Worm (Caenorhabditis elegans): ENCODE results near the gene str-86.

Gene str-86

DNA sequence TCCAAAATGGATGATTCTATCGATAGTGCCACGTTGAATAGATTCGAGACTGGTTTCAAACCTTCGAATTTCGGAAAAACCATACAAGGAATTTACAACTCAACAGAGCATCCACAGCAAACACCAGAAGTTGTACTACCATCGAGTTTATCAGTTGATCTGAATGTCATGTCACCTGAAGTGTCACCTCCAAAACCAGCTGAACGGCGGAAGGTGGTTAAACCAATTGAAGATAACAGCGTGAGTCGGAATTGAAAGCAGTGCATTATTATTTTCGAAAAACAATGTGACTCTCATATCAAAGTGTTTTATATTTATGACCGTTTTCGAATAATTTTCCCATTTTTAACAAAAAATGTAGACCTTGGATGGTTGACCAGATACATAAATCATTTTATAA is 34.5 kb downstream of the str-86 start:
- no peak for TF ChIP-seq cog-1 (tag; optimal IDR thresholded peaks at IDR 0.05)
- no peak for TF ChIP-seq ref-1 (GFP tag; conservative IDR thresholded peaks at IDR 0.05)
- TF ChIP-seq klf-2 (GFP tag; conservative IDR thresholded peaks at IDR 0.05): no peak
- no peak for TF ChIP-seq tab-1 (GFP tag; IDR thresholded peaks at IDR 0.05)
- no peak for TF ChIP-seq flt-1 (GFP tag; IDR thresholded peaks at IDR 0.05)
- no peak for TF ChIP-seq med-1 (GFP tag; optimal IDR thresholded peaks at IDR 0.05; ENCODE audit: insufficient read depth)
- TF ChIP-seq ztf-29 (GFP tag; IDR thresholded peaks at IDR 0.05): no peak
- TF ChIP-seq T22C8.4 (GFP tag; IDR thresholded peaks at IDR 0.05): no peak
- no peak for TF ChIP-seq ztf-23 (GFP tag; IDR thresholded peaks at IDR 0.05)

DNA sequence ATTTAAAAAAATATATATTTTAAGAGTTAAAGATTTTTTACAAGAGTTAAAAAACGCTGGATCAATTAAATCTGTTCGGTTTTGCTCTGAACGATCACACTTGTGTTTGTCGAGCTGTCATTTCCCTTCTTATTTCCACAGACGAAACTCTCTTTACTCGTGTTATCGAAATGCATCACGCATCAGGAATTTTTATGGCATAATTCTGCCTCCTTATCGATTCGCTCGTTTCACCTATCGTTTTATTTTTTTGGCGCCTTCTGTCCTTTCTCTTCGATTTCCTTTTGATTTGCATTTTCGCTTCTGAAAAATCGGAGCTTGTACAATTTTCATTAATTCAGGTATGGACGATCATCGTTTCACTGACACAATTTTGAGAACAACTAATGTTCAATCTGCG is 35.1 kb downstream of the str-86 start:
- no peak for TF ChIP-seq tab-1 (GFP tag; IDR thresholded peaks at IDR 0.05)
- no peak for TF ChIP-seq flt-1 (GFP tag; IDR thresholded peaks at IDR 0.05)
- no peak for TF ChIP-seq ref-1 (GFP tag; conservative IDR thresholded peaks at IDR 0.05)
- no peak for TF ChIP-seq klf-2 (GFP tag; conservative IDR thresholded peaks at IDR 0.05)
- no peak for TF ChIP-seq med-1 (GFP tag; optimal IDR thresholded peaks at IDR 0.05; ENCODE audit: insufficient read depth)
- TF ChIP-seq T22C8.4 (GFP tag; IDR thresholded peaks at IDR 0.05): no peak
- no peak for TF ChIP-seq ztf-29 (GFP tag; IDR thresholded peaks at IDR 0.05)
- no peak for TF ChIP-seq ztf-23 (GFP tag; IDR thresholded peaks at IDR 0.05)
- no peak for TF ChIP-seq cog-1 (tag; optimal IDR thresholded peaks at IDR 0.05)

DNA sequence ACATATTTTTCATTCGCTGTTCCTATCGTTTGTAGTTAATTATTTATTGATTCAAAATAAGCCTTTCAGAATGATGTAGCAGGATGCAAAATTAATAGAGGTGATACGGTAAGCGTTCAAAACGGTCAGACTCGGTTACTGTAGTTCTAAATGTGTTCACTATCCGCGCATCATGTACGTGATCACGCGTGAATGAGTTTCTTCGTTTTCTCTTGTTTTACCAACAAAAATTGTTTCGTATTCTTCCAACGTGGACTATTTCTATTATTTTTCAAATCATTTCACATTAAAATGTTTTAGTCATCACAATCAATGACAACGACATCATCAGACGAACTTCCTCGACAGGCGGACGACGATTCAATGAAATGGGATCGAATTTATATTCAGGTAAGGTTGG is 36.0 kb downstream of the str-86 start, which contains the start of gene gck-1:
gck-1 (plus strand) TSS at position 301 of the 400 bp plus-strand sequence.
- TF ChIP-seq klf-2 (GFP tag; conservative IDR thresholded peaks at IDR 0.05): no peak
- no peak for TF ChIP-seq ztf-29 (GFP tag; IDR thresholded peaks at IDR 0.05)
- no peak for TF ChIP-seq cog-1 (tag; optimal IDR thresholded peaks at IDR 0.05)
- no peak for TF ChIP-seq ref-1 (GFP tag; conservative IDR thresholded peaks at IDR 0.05)
- TF ChIP-seq flt-1 (GFP tag; IDR thresholded peaks at IDR 0.05): no peak
- TF ChIP-seq ztf-23 (GFP tag; IDR thresholded peaks at IDR 0.05): no peak
- no peak for TF ChIP-seq tab-1 (GFP tag; IDR thresholded peaks at IDR 0.05)
- no peak for TF ChIP-seq med-1 (GFP tag; optimal IDR thresholded peaks at IDR 0.05; ENCODE audit: insufficient read depth)
- no peak for TF ChIP-seq T22C8.4 (GFP tag; IDR thresholded peaks at IDR 0.05)

DNA sequence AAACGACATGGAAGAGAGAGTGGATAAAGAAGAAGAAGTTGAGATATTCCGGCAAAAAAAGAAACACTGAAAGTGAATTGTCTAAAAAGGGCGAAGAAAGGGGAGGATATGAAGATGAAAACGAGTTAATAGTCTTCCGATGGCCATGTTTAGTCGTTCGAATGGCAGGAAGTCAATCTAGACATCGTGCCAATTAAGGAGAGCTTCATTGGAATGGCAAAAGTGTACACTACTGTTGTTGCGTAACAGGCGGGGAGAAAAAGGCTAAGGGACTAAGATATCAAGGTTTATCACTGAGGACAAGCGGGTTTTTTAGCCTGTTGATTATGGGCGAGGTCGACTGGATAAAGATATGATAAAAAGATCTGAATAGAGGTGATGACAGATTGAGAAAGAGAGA is 37.4 kb downstream of the str-86 start:
- TF ChIP-seq klf-2 (GFP tag; conservative IDR thresholded peaks at IDR 0.05): no peak
- no peak for TF ChIP-seq ztf-23 (GFP tag; IDR thresholded peaks at IDR 0.05)
- TF ChIP-seq T22C8.4 (GFP tag; IDR thresholded peaks at IDR 0.05): no peak
- no peak for TF ChIP-seq med-1 (GFP tag; optimal IDR thresholded peaks at IDR 0.05; ENCODE audit: insufficient read depth)
- TF ChIP-seq tab-1 (GFP tag; IDR thresholded peaks at IDR 0.05): no peak
- TF ChIP-seq ztf-29 (GFP tag; IDR thresholded peaks at IDR 0.05): no peak
- no peak for TF ChIP-seq cog-1 (tag; optimal IDR thresholded peaks at IDR 0.05)
- no peak for TF ChIP-seq ref-1 (GFP tag; conservative IDR thresholded peaks at IDR 0.05)
- TF ChIP-seq flt-1 (GFP tag; IDR thresholded peaks at IDR 0.05): no peak

DNA sequence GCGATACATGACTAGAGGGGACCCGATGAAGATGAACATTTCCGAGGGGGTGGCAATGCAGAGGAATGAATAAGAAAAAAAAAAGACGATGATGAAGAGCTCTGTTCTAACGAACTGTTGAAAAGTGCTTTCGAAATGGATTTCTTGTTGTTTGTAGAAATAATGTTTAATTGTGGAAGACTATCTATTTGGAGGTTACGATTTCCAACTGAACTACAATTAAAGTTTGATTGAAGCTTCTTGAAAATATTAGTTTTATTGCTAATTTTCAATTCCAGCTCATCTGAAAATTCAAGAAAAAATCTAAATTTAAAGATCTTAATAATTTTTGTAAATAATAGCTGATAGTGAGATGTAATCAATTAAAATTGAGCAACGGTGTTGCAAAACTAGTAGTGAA is 39.0 kb downstream of the str-86 start:
- TF ChIP-seq ztf-23 (GFP tag; IDR thresholded peaks at IDR 0.05) (no peak), tab-1 (GFP tag; IDR thresholded peaks at IDR 0.05) (no peak), cog-1 (tag; optimal IDR thresholded peaks at IDR 0.05) (no peak), klf-2 (GFP tag; conservative IDR thresholded peaks at IDR 0.05) (no peak), T22C8.4 (GFP tag; IDR thresholded peaks at IDR 0.05) (no peak), med-1 (GFP tag; optimal IDR thresholded peaks at IDR 0.05; ENCODE audit: insufficient read depth) (no peak), ref-1 (GFP tag; conservative IDR thresholded peaks at IDR 0.05) (no peak), ztf-29 (GFP tag; IDR thresholded peaks at IDR 0.05) (no peak), flt-1 (GFP tag; IDR thresholded peaks at IDR 0.05) (no peak)

DNA sequence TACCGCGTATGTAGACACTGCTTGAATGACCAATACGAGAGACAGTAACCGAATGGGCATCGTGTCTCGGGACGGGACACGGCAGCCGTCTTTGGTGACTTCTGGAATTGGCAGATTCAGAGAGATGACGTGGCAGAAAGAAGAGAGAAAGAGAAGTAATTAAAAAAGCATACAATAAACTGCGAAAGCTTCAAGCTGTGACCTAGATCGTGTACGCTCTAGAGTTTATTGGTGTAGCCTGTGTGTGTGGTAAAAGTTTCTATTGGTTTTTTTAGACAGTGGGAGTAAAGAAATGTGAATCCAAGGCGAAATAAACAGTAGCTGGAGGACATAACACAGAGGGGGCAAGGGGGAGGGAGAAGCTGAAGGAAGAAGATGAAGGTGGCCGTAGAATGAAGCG is 39.5 kb downstream of the str-86 start, which contains the start of gene T19A5.3:
T19A5.3 (minus strand) TSS at position 101 of the 400 bp plus-strand sequence.
- TF ChIP-seq ztf-23 (GFP tag; IDR thresholded peaks at IDR 0.05) (no peak), med-1 (GFP tag; optimal IDR thresholded peaks at IDR 0.05; ENCODE audit: insufficient read depth) (no peak), tab-1 (GFP tag; IDR thresholded peaks at IDR 0.05) (no peak), ref-1 (GFP tag; conservative IDR thresholded peaks at IDR 0.05) (no peak), klf-2 (GFP tag; conservative IDR thresholded peaks at IDR 0.05) (no peak), flt-1 (GFP tag; IDR thresholded peaks at IDR 0.05) (no peak), T22C8.4 (GFP tag; IDR thresholded peaks at IDR 0.05) (no peak), ztf-29 (GFP tag; IDR thresholded peaks at IDR 0.05) (no peak), cog-1 (tag; optimal IDR thresholded peaks at IDR 0.05) (no peak)

DNA sequence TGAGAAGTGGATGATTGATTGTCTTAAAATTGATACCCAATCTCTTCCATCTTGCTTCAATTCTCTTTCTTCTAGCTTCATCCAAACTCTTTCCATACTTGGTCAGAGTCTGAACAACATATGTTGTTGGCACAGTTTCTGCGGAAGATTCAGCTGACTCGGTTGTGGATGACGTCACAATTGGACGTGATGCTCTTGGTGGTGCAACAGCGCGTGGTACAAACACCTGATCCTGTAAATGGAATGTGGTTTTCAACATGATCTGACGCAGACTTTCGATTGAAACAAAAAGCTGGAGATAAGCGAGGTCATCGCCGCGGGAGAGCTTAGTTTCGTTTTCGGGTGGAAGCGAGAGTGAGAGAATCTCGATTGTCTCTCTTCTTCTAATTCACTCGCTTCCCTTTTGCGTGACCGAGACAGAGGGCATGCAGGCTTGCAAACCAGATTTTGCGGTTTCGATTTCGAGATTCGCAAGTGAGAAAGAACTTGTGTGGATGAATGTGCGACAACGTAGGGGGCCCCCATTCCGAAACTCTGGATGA is 41.0 kb downstream of the str-86 start:
- no peak for TF ChIP-seq med-1 (GFP tag; optimal IDR thresholded peaks at IDR 0.05; ENCODE audit: insufficient read depth)
- no peak for TF ChIP-seq klf-2 (GFP tag; conservative IDR thresholded peaks at IDR 0.05)
- no peak for TF ChIP-seq cog-1 (tag; optimal IDR thresholded peaks at IDR 0.05)
- TF ChIP-seq flt-1 (GFP tag; IDR thresholded peaks at IDR 0.05): no peak
- TF ChIP-seq T22C8.4 (GFP tag; IDR thresholded peaks at IDR 0.05): no peak

DNA sequence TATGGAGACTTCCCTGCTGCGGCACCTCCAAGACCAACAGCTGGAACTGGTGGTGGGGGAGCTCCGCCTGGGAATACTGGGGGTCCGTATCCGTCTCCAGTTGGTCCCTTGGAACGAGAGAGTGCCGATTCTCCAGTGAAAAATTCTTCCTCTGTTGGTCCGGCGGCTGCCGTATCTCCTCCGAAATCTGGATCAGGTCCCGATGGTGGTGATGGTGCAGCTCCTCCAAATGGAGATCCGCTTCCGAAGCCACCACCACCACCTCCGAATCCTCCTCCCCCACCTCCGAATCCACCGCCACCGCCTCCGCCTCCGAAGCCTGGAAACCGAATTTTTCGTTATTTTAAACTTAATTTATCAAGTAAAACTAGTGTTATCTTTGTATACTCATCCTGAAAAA is 43.1 kb downstream of the str-86 start:
- TF ChIP-seq T22C8.4 (GFP tag; IDR thresholded peaks at IDR 0.05): no peak
- TF ChIP-seq med-1 (GFP tag; optimal IDR thresholded peaks at IDR 0.05; ENCODE audit: insufficient read depth): no peak
- no peak for TF ChIP-seq klf-2 (GFP tag; conservative IDR thresholded peaks at IDR 0.05)
- no peak for TF ChIP-seq tab-1 (GFP tag; IDR thresholded peaks at IDR 0.05)
- TF ChIP-seq ref-1 (GFP tag; conservative IDR thresholded peaks at IDR 0.05): no peak
- TF ChIP-seq ztf-29 (GFP tag; IDR thresholded peaks at IDR 0.05): no peak
- TF ChIP-seq ztf-23 (GFP tag; IDR thresholded peaks at IDR 0.05): no peak
- no peak for TF ChIP-seq cog-1 (tag; optimal IDR thresholded peaks at IDR 0.05)

DNA sequence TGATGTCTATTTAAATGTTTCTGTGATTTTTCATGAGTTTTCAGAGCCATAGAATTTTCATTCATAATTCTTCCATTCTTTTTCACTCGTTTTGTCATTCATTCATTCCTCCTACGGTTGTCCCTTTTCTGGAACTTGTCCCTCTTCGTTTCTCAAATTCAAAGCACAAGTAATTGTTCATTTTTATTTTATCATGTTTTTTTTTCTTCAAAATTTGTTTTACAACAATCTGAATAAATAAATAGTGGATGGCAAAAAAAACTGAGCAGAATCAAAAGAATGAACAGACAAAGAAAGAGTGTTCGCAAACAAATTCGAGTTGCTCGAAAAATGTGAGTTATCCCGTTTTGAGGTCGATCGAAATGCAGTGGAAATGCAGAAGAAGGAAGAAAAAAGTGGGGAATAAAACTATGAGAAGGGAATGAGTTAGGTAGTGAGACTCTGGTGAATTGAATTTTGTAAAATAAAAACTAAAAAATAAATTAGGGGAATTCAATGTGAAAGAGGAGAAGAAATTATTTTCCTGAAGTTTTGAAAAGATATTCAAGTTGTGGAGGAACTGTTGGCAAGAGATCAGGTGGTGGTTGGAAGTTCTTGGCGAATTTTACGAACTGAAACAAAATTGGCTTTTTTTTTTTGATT is 44.0 kb downstream of the str-86 start:
- no peak for TF ChIP-seq tab-1 (GFP tag; IDR thresholded peaks at IDR 0.05)
- no peak for TF ChIP-seq med-1 (GFP tag; optimal IDR thresholded peaks at IDR 0.05; ENCODE audit: insufficient read depth)

DNA sequence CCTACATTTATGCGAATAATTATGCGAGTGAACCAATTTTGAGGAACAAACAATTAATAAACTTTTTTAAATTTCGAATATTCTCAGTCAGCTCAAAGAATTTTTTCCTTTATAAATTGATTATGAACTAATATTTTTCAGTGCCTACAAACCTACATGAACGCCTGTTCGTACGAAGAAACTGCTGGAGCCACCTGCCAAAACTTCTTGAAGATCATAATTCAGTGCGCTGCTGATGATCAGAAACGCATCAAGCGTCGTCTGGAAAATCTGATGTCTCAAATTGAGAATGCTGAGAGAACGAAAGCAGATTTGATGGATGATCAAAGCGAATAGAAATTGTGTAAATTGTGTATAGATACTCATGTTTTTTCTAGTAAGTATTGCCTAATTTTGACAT is 44.6 kb downstream of the str-86 start:
- TF ChIP-seq ref-1 (GFP tag; conservative IDR thresholded peaks at IDR 0.05) (no peak), med-1 (GFP tag; optimal IDR thresholded peaks at IDR 0.05; ENCODE audit: insufficient read depth) (no peak), ztf-29 (GFP tag; IDR thresholded peaks at IDR 0.05) (no peak), T22C8.4 (GFP tag; IDR thresholded peaks at IDR 0.05) (no peak), klf-2 (GFP tag; conservative IDR thresholded peaks at IDR 0.05) (no peak), ztf-23 (GFP tag; IDR thresholded peaks at IDR 0.05) (no peak), cog-1 (tag; optimal IDR thresholded peaks at IDR 0.05) (no peak), tab-1 (GFP tag; IDR thresholded peaks at IDR 0.05) (no peak), flt-1 (GFP tag; IDR thresholded peaks at IDR 0.05) (no peak)
